Worm (Caenorhabditis elegans) whole organism, L2 larva: ENCODE data around the gene F53A9.9.

Source experiments
- aly-2 ChIP-seq: fragments of 150-350 bp; optimal IDR thresholded peaks from 2 replicates; lab custom pipeline; 2014; ENCODE audit warnings: missing biosample characterization, missing genetic modification characterization
- nhr-10 ChIP-seq: sonication (generic microtip); optimal IDR thresholded peaks from 2 replicates; lab custom pipeline; 2017; ENCODE audit warnings: missing biosample characterization, missing genetic modification characterization
- nhr-12 ChIP-seq: fragments of 150-350 bp; optimal IDR thresholded peaks from 2 replicates; lab custom pipeline; 2014; ENCODE audit warnings: missing biosample characterization, missing genetic modification characterization
- nhr-237 ChIP-seq: fragments of 150-350 bp; optimal IDR thresholded peaks from 2 replicates; lab custom pipeline; 2014; ENCODE audit warnings: missing biosample characterization, missing genetic modification characterization
- nhr-77 ChIP-seq: fragments of 150-350 bp; optimal IDR thresholded peaks from 2 replicates; lab custom pipeline; 2014; ENCODE audit warnings: missing biosample characterization, missing genetic modification characterization
- skn-1 ChIP-seq: sonication (generic microtip); optimal IDR thresholded peaks from 2 replicates; lab custom pipeline; 2017; ENCODE audit warnings: missing biosample characterization, missing genetic modification characterization
- unc-55 ChIP-seq: fragments of 150-350 bp; sonication (generic microtip); optimal IDR thresholded peaks from 3 replicates; lab custom pipeline; 2014; ENCODE audit warnings: missing biosample characterization, missing genetic modification reagents, missing genetic modification characterization
- unc-62 ChIP-seq: fragments of 150-350 bp; optimal IDR thresholded peaks from 2 replicates; lab custom pipeline; 2014; ENCODE audit warnings: missing biosample characterization, missing genetic modification reagents, missing genetic modification characterization

ce11 chrX:8754285-8754795, 33.8 kb upstream of the F53A9.9 start:
- no peak for TF ChIP-seq aly-2
- TF ChIP-seq skn-1 (tag; lab: Kevin White, UChicago), result no peak
- no peak for TF ChIP-seq nhr-77 (tag; lab: Kevin White, UChicago)
- no peak for TF ChIP-seq unc-55 (GFP tag; lab: Kevin White, UChicago)
- TF ChIP-seq nhr-237 (tag; lab: Kevin White, UChicago), result no peak
- no peak for TF ChIP-seq unc-62 (GFP tag; lab: Kevin White, UChicago)
- TF ChIP-seq nhr-12 (tag; lab: Kevin White, UChicago), result no peak
- no peak for TF ChIP-seq nhr-10 (tag; lab: Kevin White, UChicago)
